Fruit fly (Drosophila melanogaster): ENCODE data around the gene Tdrd3.

Tdrd3 gene

dm6 chr3L:14801854-14802616, 15.4 kb downstream of the Tdrd3 start, which contains the start of gene NHP2 (continued):
- TF ChIP-seq CG14441 (GFP tag; IDR thresholded peaks at IDR 0.05) = peak; percentile 71; the same call in 1 of the 2 replicates
- no peak for TF ChIP-seq prd (optimal IDR thresholded peaks at IDR 0.05)
- peak; percentile 83 for TF ChIP-seq prd (GFP tag; IDR thresholded peaks at IDR 0.05)
- TF ChIP-seq cad (GFP tag; optimal IDR thresholded peaks at IDR 0.05) = no peak
- TF ChIP-seq HHEX (GFP tag; optimal IDR thresholded peaks at IDR 0.05) = peak; percentile 85
- peak; percentile 75 for TF ChIP-seq CG18476 (GFP tag; optimal IDR thresholded peaks at IDR 0.05)
- TF ChIP-seq CG14860 (GFP tag; IDR thresholded peaks at IDR 0.05; ENCODE audit: partially characterized antibody) = no peak
- peak; percentile 81 for TF ChIP-seq az2 (GFP tag; optimal IDR thresholded peaks at IDR 0.05)
- TF ChIP-seq CG12744 (GFP tag; optimal IDR thresholded peaks at IDR 0.05) = peak; percentile 82
- 0 out of 2 replicates have a peak, but pooled peaks have one; percentile 29 for TF ChIP-seq tna (GFP tag; IDR thresholded peaks at IDR 0.05; ENCODE audit: partially characterized antibody)
- TF ChIP-seq dati (GFP tag; IDR thresholded peaks at IDR 0.05) = no peak
- TF ChIP-seq Opbp (GFP tag; IDR thresholded peaks at IDR 0.05; ENCODE audit: partially characterized antibody) = no peak
- peak; percentile 57 for TF ChIP-seq Dp (GFP tag; optimal IDR thresholded peaks at IDR 0.05)
- TF ChIP-seq CG13624 (GFP tag; optimal IDR thresholded peaks at IDR 0.05) = peak; percentile 49
- no peak for TF ChIP-seq dmrt99B (tag; optimal IDR thresholded peaks at IDR 0.05)
- peak; percentile 34 for TF ChIP-seq unc-4 (GFP tag; IDR thresholded peaks at IDR 0.05; ENCODE audit: partially characterized antibody)
- TF ChIP-seq Optix (GFP tag; IDR thresholded peaks at IDR 0.05) = no peak
- no peak for TF ChIP-seq mld (GFP tag; IDR thresholded peaks at IDR 0.05; ENCODE audit: partially characterized antibody)
- TF ChIP-seq CG32532 (GFP tag; IDR thresholded peaks at IDR 0.05) = peak; percentile 90
- 0 out of 2 replicates have a peak, but pooled peaks have one; percentile 39 for TF ChIP-seq CG16779 (GFP tag; IDR thresholded peaks at IDR 0.05)
- TF ChIP-seq ac (GFP tag; optimal IDR thresholded peaks at IDR 0.05) = peak; percentile 34
- peak; percentile 45; the same call in 1 of the 2 replicates for TF ChIP-seq Taf1 (GFP tag; IDR thresholded peaks at IDR 0.05)
- TF ChIP-seq CG3163 (GFP tag; optimal IDR thresholded peaks at IDR 0.05) = no peak
- TF ChIP-seq Drgx (GFP tag; IDR thresholded peaks at IDR 0.05) = peak; percentile 80
- peak; percentile 67 for TF ChIP-seq Fer2 (tag; optimal IDR thresholded peaks at IDR 0.05)
- peak; percentile 90 for TF ChIP-seq Rfx (GFP tag; IDR thresholded peaks at IDR 0.05)
- TF ChIP-seq vvl (GFP tag; IDR thresholded peaks at IDR 0.05) = peak; percentile 94
- 0 out of 2 replicates have a peak, but pooled peaks have one; percentile 24 for TF ChIP-seq CG42726 (GFP tag; IDR thresholded peaks at IDR 0.05; ENCODE audit: partially characterized antibody)
- peak; percentile 48 for TF ChIP-seq B-H2 (GFP tag; optimal IDR thresholded peaks at IDR 0.05)
- TF ChIP-seq oc (tag; optimal IDR thresholded peaks at IDR 0.05) = no peak
- no peak for TF ChIP-seq CG13894 (tag; optimal IDR thresholded peaks at IDR 0.05)
- TF ChIP-seq CG16813 (GFP tag; IDR thresholded peaks at IDR 0.05; ENCODE audit: partially characterized antibody) = no peak
- TF ChIP-seq CG1529 (GFP tag; optimal IDR thresholded peaks at IDR 0.05) = no peak
- TF ChIP-seq cwo (GFP tag; optimal IDR thresholded peaks at IDR 0.05) = peak; percentile 86
- no peak for TF ChIP-seq crol (GFP tag; IDR thresholded peaks at IDR 0.05)
- peak; percentile 45 for TF ChIP-seq eyg (GFP tag; optimal IDR thresholded peaks at IDR 0.05)
- TF ChIP-seq Lim3 (GFP tag; IDR thresholded peaks at IDR 0.05) = peak; percentile 57; the same call in 1 of the 2 replicates
- no peak for TF ChIP-seq emc (GFP tag; optimal IDR thresholded peaks at IDR 0.05)
- TF ChIP-seq Sry-δ (GFP tag; optimal IDR thresholded peaks at IDR 0.05) = peak; percentile 7
- peak; percentile 80 for TF ChIP-seq sob (GFP tag; IDR thresholded peaks at IDR 0.05)
- no peak for TF ChIP-seq sqz (GFP tag; optimal IDR thresholded peaks at IDR 0.05)
- no peak for TF ChIP-seq gcm2 (GFP tag; optimal IDR thresholded peaks at IDR 0.05)
- TF ChIP-seq Jarid2 (GFP tag; optimal IDR thresholded peaks at IDR 0.05) = no peak
- TF ChIP-seq Trl (optimal IDR thresholded peaks at IDR 0.05) = no peak
- TF ChIP-seq Trl (GFP tag; optimal IDR thresholded peaks at IDR 0.05) = peak; percentile 22
- peak; percentile 72 for TF ChIP-seq wek (GFP tag; optimal IDR thresholded peaks at IDR 0.05)
- TF ChIP-seq chinmo (GFP tag; IDR thresholded peaks at IDR 0.05; ENCODE audit: partially characterized antibody) = 0 out of 4 replicates have a peak, but pooled peaks have one; percentile 63
- peak; percentile 65 for TF ChIP-seq ssp (GFP tag; IDR thresholded peaks at IDR 0.05)
- no peak for TF ChIP-seq CG15479 (GFP tag; optimal IDR thresholded peaks at IDR 0.05)
